Fruit fly (Drosophila melanogaster): Measurements from ENCODE around the gene CG32037.

Gene CG32037

DNA sequence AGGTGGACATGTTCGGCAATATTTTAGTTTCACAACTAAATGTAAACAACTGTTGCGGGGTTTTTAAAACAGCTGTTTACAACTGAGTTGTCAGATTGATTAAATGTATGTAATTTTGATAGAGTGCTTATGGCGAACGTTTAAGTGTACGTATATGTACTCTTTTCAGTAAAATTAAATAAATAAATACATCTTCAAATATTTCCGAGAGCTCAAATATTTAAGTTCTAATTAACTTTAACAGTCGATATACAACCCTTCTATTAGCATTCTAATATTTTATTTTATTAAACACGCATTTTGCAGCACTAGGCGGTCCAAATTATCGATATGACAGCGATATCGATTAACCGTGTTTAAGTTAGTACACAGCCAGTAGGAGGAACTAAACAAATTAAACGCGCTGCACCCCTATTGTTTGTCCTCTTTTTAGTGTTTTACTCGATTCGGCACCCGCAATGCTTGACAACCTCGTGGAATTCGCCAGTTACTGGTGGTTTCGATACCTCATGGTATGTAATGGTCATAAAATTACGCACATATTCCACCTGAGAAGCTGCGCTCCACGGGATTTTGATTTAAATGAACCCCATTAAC, 40.4 kb downstream of the CG32037 start, which contains the start of the genes CG3448 and ghi (continued):
- TF ChIP-seq CG17186 (GFP tag; optimal IDR thresholded peaks at IDR 0.05): peak; percentile 22
- TF ChIP-seq Neu2 (GFP tag; optimal IDR thresholded peaks at IDR 0.05; ENCODE audit: borderline replicate concordance): no peak
- peak; percentile 51 to 67 for TF ChIP-seq Pdp1 (GFP tag; optimal IDR thresholded peaks at IDR 0.05)
- TF ChIP-seq Ets65A (GFP tag): peak; percentile 86
- no peak for TF ChIP-seq tll (GFP tag; optimal IDR thresholded peaks at IDR 0.05)
- no peak for TF ChIP-seq CG10366 (GFP tag; IDR thresholded peaks at IDR 0.05)
- TF ChIP-seq nom (GFP tag; optimal IDR thresholded peaks at IDR 0.05): peak; percentile 46
- peak; percentile 80; the same call in 3 of the 4 replicates for TF ChIP-seq chinmo (GFP tag; IDR thresholded peaks at IDR 0.05; ENCODE audit: partially characterized antibody)
- TF ChIP-seq Scr (GFP tag; IDR thresholded peaks at IDR 0.05; ENCODE audit: partially characterized antibody): peak; percentile 76
- TF ChIP-seq al (GFP tag; IDR thresholded peaks at IDR 0.05): peak; percentile 59; the same call in 1 of the 2 replicates
- no peak for TF ChIP-seq fd3F (GFP tag; optimal IDR thresholded peaks at IDR 0.05)
- TF ChIP-seq Deaf1 (tag; optimal IDR thresholded peaks at IDR 0.05): peak; percentile 25
- peak; percentile 73 for TF ChIP-seq ind (GFP tag; optimal IDR thresholded peaks at IDR 0.05)
- no peak for TF ChIP-seq CG3838 (GFP tag; optimal IDR thresholded peaks at IDR 0.05)
- peak; percentile 28 for TF ChIP-seq Dip3 (GFP tag; optimal IDR thresholded peaks at IDR 0.05)
- peak; percentile 0 for TF ChIP-seq CG4854 (GFP tag; optimal IDR thresholded peaks at IDR 0.05)
- TF ChIP-seq lmd (GFP tag; IDR thresholded peaks at IDR 0.05): peak; percentile 73
- peak; percentile 1 for TF ChIP-seq gfzf (GFP tag; optimal IDR thresholded peaks at IDR 0.05)
- no peak for TF ChIP-seq prd (optimal IDR thresholded peaks at IDR 0.05)
- peak; percentile 58; the same call in 2 of the 3 replicates for TF ChIP-seq prd (GFP tag; IDR thresholded peaks at IDR 0.05)
- TF ChIP-seq CG3995 (GFP tag; optimal IDR thresholded peaks at IDR 0.05): peak; percentile 37
- TF ChIP-seq yki (optimal IDR thresholded peaks at IDR 0.05): no peak
- TF ChIP-seq nerfin-2 (GFP tag; IDR thresholded peaks at IDR 0.05; ENCODE audit: partially characterized antibody): peak; percentile 79
- no peak for TF ChIP-seq psq (GFP tag; optimal IDR thresholded peaks at IDR 0.05)
- TF ChIP-seq twi (tag; optimal IDR thresholded peaks at IDR 0.05): peak; percentile 13
- no peak for TF ChIP-seq trh (GFP tag; optimal IDR thresholded peaks at IDR 0.05)
- peak; percentile 58 for TF ChIP-seq CG4820 (GFP tag; optimal IDR thresholded peaks at IDR 0.05)
- peak; percentile 59 for TF ChIP-seq mirr (GFP tag; optimal IDR thresholded peaks at IDR 0.05)
- TF ChIP-seq CG12744 (GFP tag; optimal IDR thresholded peaks at IDR 0.05): peak; percentile 23
- TF ChIP-seq ftz-f1 (GFP tag; optimal IDR thresholded peaks at IDR 0.05): no peak
- peak; percentile 39 for TF ChIP-seq CG10979 (tag; optimal IDR thresholded peaks at IDR 0.05)
- peak in 1 of 3 experiments; percentile 39 for TF ChIP-seq Stat92E (GFP tag; optimal IDR thresholded peaks at IDR 0.05)
- no peak for TF ChIP-seq tgo (GFP tag; IDR thresholded peaks at IDR 0.05)
- peak; percentile 60; the same call in 1 of the 2 replicates for TF ChIP-seq CG6272 (GFP tag; IDR thresholded peaks at IDR 0.05)
- TF ChIP-seq p53 (GFP tag; optimal IDR thresholded peaks at IDR 0.05): no peak
- TF ChIP-seq zf30C (GFP tag; optimal IDR thresholded peaks at IDR 0.05): no peak
- TF ChIP-seq E2f1 (GFP tag; IDR thresholded peaks at IDR 0.05): peak; percentile 15; the same call in 1 of the 2 replicates
- TF ChIP-seq kay (GFP tag; optimal IDR thresholded peaks at IDR 0.05): peak; percentile 57
- TF ChIP-seq bcd (GFP tag; optimal IDR thresholded peaks at IDR 0.05): peak; percentile 56
- no peak for TF ChIP-seq HLH54F (GFP tag; optimal IDR thresholded peaks at IDR 0.05)
- no peak for TF ChIP-seq CG1602 (GFP tag; optimal IDR thresholded peaks at IDR 0.05)
- TF ChIP-seq PHDP (tag; optimal IDR thresholded peaks at IDR 0.05): peak; percentile 54
- TF ChIP-seq CG11456 (GFP tag; IDR thresholded peaks at IDR 0.05): peak; percentile 58; the same call in 1 of the 3 replicates
- no peak for TF ChIP-seq CG2199 (GFP tag; IDR thresholded peaks at IDR 0.05)
- peak; percentile 1 to 54 for TF ChIP-seq Eip74EF (GFP tag; optimal IDR thresholded peaks at IDR 0.05)
- peak; percentile 26 for TF ChIP-seq Side (GFP tag; optimal IDR thresholded peaks at IDR 0.05)
- TF ChIP-seq ems (GFP tag; optimal IDR thresholded peaks at IDR 0.05): peak; percentile 52
- TF ChIP-seq Hand (GFP tag; optimal IDR thresholded peaks at IDR 0.05): no peak
- TF ChIP-seq Opbp (GFP tag; IDR thresholded peaks at IDR 0.05; ENCODE audit: partially characterized antibody): peak; percentile 75; the same call in 2 of the 3 replicates

All from whole organism, embryonic.